Worm (Caenorhabditis elegans): Measurements from ENCODE around the gene clc-20.

Gene clc-20

ce11 chrIII:887874-888299 is 15.5 kb downstream of the clc-20 start (continued):
- TF ChIP-seq mml-1 (tag; optimal IDR thresholded peaks at IDR 0.05): no peak
- TF ChIP-seq lin-39 (tag; optimal IDR thresholded peaks at IDR 0.05): peak; percentile 81
- no peak for TF ChIP-seq nhr-11 (tag; optimal IDR thresholded peaks at IDR 0.05)

ce11 chrIII:888983-889549 is 16.7 kb downstream of the clc-20 start:
- TF ChIP-seq nfya-1 (tag; optimal IDR thresholded peaks at IDR 0.05; ENCODE audit: insufficient read depth): peak; percentile 19
- no peak for TF ChIP-seq R02D3.7 (tag; optimal IDR thresholded peaks at IDR 0.05)
- TF ChIP-seq pqm-1 (tag; optimal IDR thresholded peaks at IDR 0.05): no peak
- no peak for TF ChIP-seq ztf-4 (tag; optimal IDR thresholded peaks at IDR 0.05)
- no peak for TF ChIP-seq nhr-67 (tag; optimal IDR thresholded peaks at IDR 0.05)
- no peak for TF ChIP-seq nhr-11 (tag; optimal IDR thresholded peaks at IDR 0.05)

ce11 chrIII:891014-891413 is 18.6 kb downstream of the clc-20 start, which contains the start of gene T24C4.10:
Gene T24C4.10 (minus strand): TSS chrIII:891243.
- no peak for TF ChIP-seq elt-3 (tag; optimal IDR thresholded peaks at IDR 0.05)
- TF ChIP-seq elt-2 (tag; optimal IDR thresholded peaks at IDR 0.05): peak; percentile 62
- peak; percentile 48 for TF ChIP-seq pqm-1 (tag; optimal IDR thresholded peaks at IDR 0.05)
- no peak for TF ChIP-seq lin-15B (tag; optimal IDR thresholded peaks at IDR 0.05)
- no peak for TF ChIP-seq nhr-67 (tag; optimal IDR thresholded peaks at IDR 0.05)
- TF ChIP-seq fkh-10 (GFP tag; optimal IDR thresholded peaks at IDR 0.05): no peak

- TF ChIP-seq elt-2 (tag; optimal IDR thresholded peaks at IDR 0.05) (no peak), mml-1 (tag; optimal IDR thresholded peaks at IDR 0.05) (no peak), ztf-11 (tag; optimal IDR thresholded peaks at IDR 0.05) (no peak), nhr-76 (tag; optimal IDR thresholded peaks at IDR 0.05) (no peak), nhr-23 (tag; optimal IDR thresholded peaks at IDR 0.05) (no peak), nhr-43 (tag; optimal IDR thresholded peaks at IDR 0.05; ENCODE audit: poor library complexity, severe bottlenecking) (no peak), ama-1 (optimal IDR thresholded peaks at IDR 0.05) (no peak), fkh-2 (tag; optimal IDR thresholded peaks at IDR 0.05) (no peak), fkh-10 (GFP tag; optimal IDR thresholded peaks at IDR 0.05) (no peak), zag-1 (tag; optimal IDR thresholded peaks at IDR 0.05) (no peak), nhr-12 (tag; optimal IDR thresholded peaks at IDR 0.05) (no peak), ZK546.5 (tag; optimal IDR thresholded peaks at IDR 0.05) (no peak)
These were observed 23.1 kb downstream of the clc-20 start, which contains the start of the genes ztf-18 and F23H11.2 for ce11 chrIII:895525-895924. Gene ztf-18 (minus strand): TSS chrIII:895712. Gene F23H11.2 (plus strand): TSS chrIII:895747.

- TF ChIP-seq nhr-23 (tag; optimal IDR thresholded peaks at IDR 0.05) (no peak), fkh-10 (GFP tag; optimal IDR thresholded peaks at IDR 0.05) (no peak), unc-62 (GFP tag; optimal IDR thresholded peaks at IDR 0.05) (no peak), nhr-11 (tag; optimal IDR thresholded peaks at IDR 0.05) (no peak), ceh-82 (tag; optimal IDR thresholded peaks at IDR 0.05) (no peak), snpc-4 (tag; optimal IDR thresholded peaks at IDR 0.05) (no peak), mdl-1 (tag; optimal IDR thresholded peaks at IDR 0.05) (no peak), nfya-1 (tag; optimal IDR thresholded peaks at IDR 0.05; ENCODE audit: insufficient read depth) (no peak), ceh-28 (tag; optimal IDR thresholded peaks at IDR 0.05) (no peak), eor-1 (tag; optimal IDR thresholded peaks at IDR 0.05) (no peak)
These were observed 24.5 kb downstream of the clc-20 start for ce11 chrIII:896904-897303.

- TF ChIP-seq fos-1 (tag; optimal IDR thresholded peaks at IDR 0.05): no peak
- no peak for TF ChIP-seq nhr-11 (tag; optimal IDR thresholded peaks at IDR 0.05)
- no peak for TF ChIP-seq elt-1 (tag; optimal IDR thresholded peaks at IDR 0.05)
- no peak for TF ChIP-seq nhr-67 (tag; optimal IDR thresholded peaks at IDR 0.05)
- no peak for TF ChIP-seq snpc-4 (tag; optimal IDR thresholded peaks at IDR 0.05)
- TF ChIP-seq ceh-28 (tag; optimal IDR thresholded peaks at IDR 0.05): no peak
- no peak for TF ChIP-seq ama-1 (optimal IDR thresholded peaks at IDR 0.05)
- TF ChIP-seq zag-1 (tag; optimal IDR thresholded peaks at IDR 0.05): no peak
- TF ChIP-seq mdl-1 (tag; optimal IDR thresholded peaks at IDR 0.05): no peak
- TF ChIP-seq nhr-77 (tag; optimal IDR thresholded peaks at IDR 0.05): no peak
These were observed 27.8 kb downstream of the clc-20 start for ce11 chrIII:900134-900533.
